Worm (Caenorhabditis elegans) whole organism, midembryonic: Measurements from ENCODE around the gene str-97.

ENCODE experiments used
- klf-2 ChIP-seq: fragments of 200-800 bp; sonication (Bioruptor generic); conservative IDR thresholded peaks from 2 replicates; pipeline ENCODE4 v1.3.6; 2022; ENCODE audit warnings: missing genetic modification reagents, missing genetic modification characterization, missing compliant biosample characterization
- ztf-23 ChIP-seq: fragments of 200-800 bp; sonication (Bioruptor generic); IDR thresholded peaks from 2 replicates; pipeline ENCODE4 v1.3.6; 2022; ENCODE audit warnings: missing genetic modification reagents, missing genetic modification characterization, missing compliant biosample characterization
- ztf-29 ChIP-seq: fragments of 200-800 bp; sonication (Bioruptor generic); IDR thresholded peaks from 2 replicates; pipeline ENCODE4 v1.3.6; 2022; ENCODE audit warnings: missing genetic modification reagents, missing genetic modification characterization, missing compliant biosample characterization

ce11 chrV:16201730-16202129 lies 46.7 kb upstream of the str-97 start, which contains the start of gene F11A5.17:
- TF ChIP-seq klf-2 (GFP tag; lab: Robert Waterston, UW) = no peak
- no peak for TF ChIP-seq ztf-29 (GFP tag; lab: Robert Waterston, UW)
- TF ChIP-seq ztf-23 (GFP tag; lab: Robert Waterston, UW) = no peak
